Worm (Caenorhabditis elegans) whole organism, midembryonic: ENCODE data around the gene W09G12.10.

Source experiments
- T22C8.4 ChIP-seq: fragments of 200-800 bp; sonication (Bioruptor generic); IDR thresholded peaks from 2 replicates; pipeline ENCODE4 v1.3.6; 2022; ENCODE audit warnings: missing genetic modification characterization, missing compliant biosample characterization
- cog-1 ChIP-seq: sonication (generic microtip); optimal IDR thresholded peaks from 2 replicates; lab custom pipeline; 2016; ENCODE audit warnings: missing genetic modification characterization, missing compliant biosample characterization
- flt-1 ChIP-seq: fragments of 200-800 bp; sonication (Bioruptor generic); IDR thresholded peaks from 2 replicates; pipeline ENCODE4 v1.3.6; 2022; ENCODE audit warnings: missing genetic modification characterization, missing compliant biosample characterization
- klf-2 ChIP-seq: fragments of 200-800 bp; sonication (Bioruptor generic); conservative IDR thresholded peaks from 2 replicates; pipeline ENCODE4 v1.3.6; 2022; ENCODE audit warnings: missing genetic modification reagents, missing genetic modification characterization, missing compliant biosample characterization
- med-1 ChIP-seq: sonication (generic microtip); optimal IDR thresholded peaks from 2 replicates; lab custom pipeline; 2017; ENCODE audit warnings: missing genetic modification characterization, mild to moderate bottlenecking, missing compliant biosample characterization, antibody characterized with exemption, missing genetic modification reagents; ENCODE audit not compliant: insufficient read depth
- ref-1 ChIP-seq: fragments of 200-800 bp; sonication (Bioruptor generic); conservative IDR thresholded peaks from 2 replicates; pipeline ENCODE4 v1.3.6; 2022; ENCODE audit warnings: missing genetic modification reagents, missing genetic modification characterization, missing compliant biosample characterization
- tab-1 ChIP-seq: fragments of 200-800 bp; sonication (Bioruptor generic); IDR thresholded peaks from 2 replicates; pipeline ENCODE4 v1.3.6; 2022; ENCODE audit warnings: missing genetic modification characterization, missing compliant biosample characterization
- ztf-23 ChIP-seq: fragments of 200-800 bp; sonication (Bioruptor generic); IDR thresholded peaks from 2 replicates; pipeline ENCODE4 v1.3.6; 2022; ENCODE audit warnings: missing genetic modification reagents, missing genetic modification characterization, missing compliant biosample characterization
- ztf-29 ChIP-seq: fragments of 200-800 bp; sonication (Bioruptor generic); IDR thresholded peaks from 2 replicates; pipeline ENCODE4 v1.3.6; 2022; ENCODE audit warnings: missing genetic modification reagents, missing genetic modification characterization, missing compliant biosample characterization

The W09G12.10 gene

ce11 chrIV:1170408-1170807, 50.7 kb downstream of the W09G12.10 start, which contains the start of gene cec-2:
cec-2 (plus strand) TSS chrIV:1170708.
- TF ChIP-seq tab-1 (GFP tag; lab: Robert Waterston, UW) (no peak), T22C8.4 (GFP tag; lab: Robert Waterston, UW) (no peak), ref-1 (GFP tag; lab: Robert Waterston, UW) (no peak), cog-1 (tag; lab: Kevin White, UChicago) (no peak), med-1 (GFP tag; lab: Kevin White, UChicago) (no peak), klf-2 (GFP tag; lab: Robert Waterston, UW) (no peak), flt-1 (no peak), ztf-29 (GFP tag; lab: Robert Waterston, UW) (no peak), ztf-23 (GFP tag; lab: Robert Waterston, UW) (no peak)
